Worm (Caenorhabditis elegans) whole organism, L4 larva: ENCODE measurements around the gene F59E12.8.

Experiments
- D1046.2 ChIP-seq: fragments of 200-800 bp; sonication (Bioruptor generic); IDR thresholded peaks from 2 replicates; pipeline ENCODE4 v1.3.6; 2022; ENCODE audit warnings: missing genetic modification characterization, missing compliant biosample characterization
- F26F4.8 ChIP-seq: fragments of 200-800 bp; sonication (Bioruptor generic); conservative IDR thresholded peaks from 2 replicates; pipeline ENCODE4 v1.3.6; 2022; ENCODE audit warnings: missing genetic modification characterization, missing compliant biosample characterization
- F49E8.2 ChIP-seq: sonication (generic microtip); optimal IDR thresholded peaks from 2 replicates; lab custom pipeline; 2016; ENCODE audit warnings: missing compliant biosample characterization, mild to moderate bottlenecking, missing genetic modification characterization, borderline replicate concordance
- R02D3.7 ChIP-seq: fragments of 150-350 bp; sonication (generic microtip); optimal IDR thresholded peaks from 3 replicates; lab custom pipeline; 2014; ENCODE audit warnings: missing biosample characterization, missing genetic modification characterization
- T20F7.1 ChIP-seq: fragments of 200-800 bp; sonication (Bioruptor generic); optimal IDR thresholded peaks from 2 replicates; lab custom pipeline; 2018; ENCODE audit warnings: mild to moderate bottlenecking, missing genetic modification characterization, missing compliant biosample characterization
- T26A8.4 ChIP-seq: fragments of 200-800 bp; sonication (Bioruptor generic); IDR thresholded peaks from 2 replicates; pipeline ENCODE4 v1.3.6; 2022; ENCODE audit warnings: missing genetic modification characterization, missing compliant biosample characterization
- Y105C5A.15 ChIP-seq: fragments of 200-800 bp; sonication (Bioruptor generic); IDR thresholded peaks from 2 replicates; pipeline ENCODE4 v1.3.6; 2022; ENCODE audit warnings: missing genetic modification characterization, missing compliant biosample characterization
- Y75B8A.6 ChIP-seq: fragments of 200-800 bp; sonication (Bioruptor generic); IDR thresholded peaks from 2 replicates; pipeline ENCODE4 v1.3.6; 2022; ENCODE audit warnings: missing genetic modification reagents, missing genetic modification characterization, missing compliant biosample characterization
- ZK337.2 ChIP-seq: fragments of 200-800 bp; sonication (Bioruptor generic); IDR thresholded peaks from 2 replicates; pipeline ENCODE4 v1.3.6; 2022; ENCODE audit warnings: missing genetic modification reagents, missing genetic modification characterization, missing compliant biosample characterization
- ZK546.5 ChIP-seq, 2 experiments: sonication (generic microtip); optimal IDR thresholded peaks; 2 replicates each; lab custom pipeline; 2017; ENCODE audit warnings: missing biosample characterization in 2 of 2, missing genetic modification characterization in 2 of 2
- ama-1 ChIP-seq: fragments of 150-350 bp; optimal IDR thresholded peaks from 2 replicates; lab custom pipeline; 2014; ENCODE audit warnings: inconsistent platforms, mixed read lengths
- arid-1 ChIP-seq: fragments of 200-800 bp; sonication (Bioruptor generic); conservative IDR thresholded peaks from 2 replicates; pipeline ENCODE4 v1.3.6; 2022; ENCODE audit warnings: missing genetic modification reagents, missing genetic modification characterization, missing compliant biosample characterization
- attf-4 ChIP-seq: sonication (generic microtip); optimal IDR thresholded peaks from 3 replicates; lab custom pipeline; 2017; ENCODE audit warnings: missing biosample characterization, missing genetic modification characterization
- ceh-28 ChIP-seq: fragments of 150-350 bp; optimal IDR thresholded peaks from 2 replicates; lab custom pipeline; 2014; ENCODE audit warnings: missing biosample characterization, missing genetic modification reagents, missing genetic modification characterization
- ceh-62 ChIP-seq: sonication (generic microtip); optimal IDR thresholded peaks from 2 replicates; lab custom pipeline; 2017; ENCODE audit warnings: missing biosample characterization, missing genetic modification characterization
- ceh-82 ChIP-seq: sonication (generic microtip); optimal IDR thresholded peaks from 2 replicates; lab custom pipeline; 2017; ENCODE audit warnings: missing biosample characterization, missing genetic modification characterization
- dmd-6 ChIP-seq: fragments of 200-800 bp; sonication (Bioruptor generic); IDR thresholded peaks from 2 replicates; pipeline ENCODE4 v1.3.6; 2022; ENCODE audit warnings: missing genetic modification reagents, missing genetic modification characterization, missing compliant biosample characterization
- dmd-8 ChIP-seq: fragments of 200-800 bp; sonication (Bioruptor generic); IDR thresholded peaks from 2 replicates; pipeline ENCODE4 v1.3.6; 2022; ENCODE audit warnings: missing genetic modification characterization, missing compliant biosample characterization
- dmd-9 ChIP-seq: fragments of 200-800 bp; sonication (Bioruptor generic); IDR thresholded peaks from 2 replicates; pipeline ENCODE4 v1.3.6; 2022; ENCODE audit warnings: missing genetic modification reagents, missing genetic modification characterization, missing compliant biosample characterization
- dpl-1 ChIP-seq: fragments of 150-350 bp; optimal IDR thresholded peaks from 2 replicates; lab custom pipeline; 2014; ENCODE audit warnings: missing biosample characterization, missing genetic modification reagents, missing genetic modification characterization
- dve-1 ChIP-seq: sonication (generic microtip); optimal IDR thresholded peaks from 2 replicates; lab custom pipeline; 2017; ENCODE audit warnings: antibody characterized with exemption, mild to moderate bottlenecking, missing genetic modification characterization, missing compliant biosample characterization; ENCODE audit not compliant: insufficient read depth
- fkh-10 ChIP-seq: fragments of 150-350 bp; optimal IDR thresholded peaks from 2 replicates; lab custom pipeline; 2014; ENCODE audit warnings: missing biosample characterization, missing genetic modification reagents, missing genetic modification characterization
- fos-1 ChIP-seq: fragments of 150-350 bp; optimal IDR thresholded peaks from 2 replicates; lab custom pipeline; 2014; ENCODE audit warnings: missing biosample characterization, missing genetic modification characterization
- hlh-11 ChIP-seq: fragments of 200-800 bp; sonication (Bioruptor generic); optimal IDR thresholded peaks from 2 replicates; lab custom pipeline; 2018; ENCODE audit warnings: mild to moderate bottlenecking, missing genetic modification characterization, missing compliant biosample characterization
- lin-1 ChIP-seq: fragments of 200-800 bp; sonication (Bioruptor generic); IDR thresholded peaks from 2 replicates; pipeline ENCODE4 v1.3.6; 2022; ENCODE audit warnings: missing genetic modification reagents, missing genetic modification characterization, missing compliant biosample characterization
- lin-15B ChIP-seq: fragments of 150-350 bp; sonication (generic microtip); optimal IDR thresholded peaks from 3 replicates; lab custom pipeline; 2014; ENCODE audit warnings: missing biosample characterization, missing genetic modification characterization
- lin-38 ChIP-seq: fragments of 200-800 bp; sonication (Bioruptor generic); IDR thresholded peaks from 2 replicates; pipeline ENCODE4 v1.3.6; 2022; ENCODE audit warnings: missing genetic modification reagents, missing genetic modification characterization, missing compliant biosample characterization
- lsy-2 ChIP-seq, 2 experiments: fragments of 150-350 bp in 1 of 2; sonication (generic microtip) in 1 of 2; optimal IDR thresholded peaks; 2 replicates each; lab custom pipeline; 2014 to 2017; ENCODE audit warnings: missing biosample characterization in 2 of 2, missing genetic modification characterization in 2 of 2
- madf-5 ChIP-seq, 2 experiments: fragments of 200-800 bp; sonication (Bioruptor generic); IDR thresholded peaks; 2 replicates each; pipeline ENCODE4 v1.3.6; 2022; ENCODE audit warnings: missing compliant biosample characterization in 2 of 2, missing genetic modification characterization in 2 of 2
- mdl-1 ChIP-seq, 2 experiments: fragments of 150-350 bp in 1 of 2; sonication (generic microtip) in 1 of 2; optimal IDR thresholded peaks; 2 replicates each; lab custom pipeline; 2014 to 2017; ENCODE audit warnings: missing biosample characterization in 2 of 2, missing genetic modification characterization in 2 of 2
- mdt-29 ChIP-seq: fragments of 200-800 bp; sonication (Bioruptor generic); IDR thresholded peaks from 2 replicates; pipeline ENCODE4 v1.3.6; 2022; ENCODE audit warnings: missing genetic modification reagents, missing genetic modification characterization, missing compliant biosample characterization
- mxl-2 ChIP-seq: fragments of 200-800 bp; sonication (Bioruptor generic); conservative IDR thresholded peaks from 2 replicates; pipeline ENCODE4 v1.3.6; 2022; ENCODE audit warnings: missing genetic modification reagents, missing genetic modification characterization, missing compliant biosample characterization
- mxl-3 ChIP-seq: fragments of 200-800 bp; sonication (Bioruptor generic); optimal IDR thresholded peaks from 2 replicates; lab custom pipeline; 2018; ENCODE audit warnings: mild to moderate bottlenecking, missing genetic modification characterization, missing compliant biosample characterization
- nhr-10 ChIP-seq: fragments of 150-350 bp; optimal IDR thresholded peaks from 2 replicates; lab custom pipeline; 2014; ENCODE audit warnings: missing biosample characterization, missing genetic modification characterization
- nhr-102 ChIP-seq: sonication (generic microtip); optimal IDR thresholded peaks from 2 replicates; lab custom pipeline; 2016; ENCODE audit warnings: mild to moderate bottlenecking, missing genetic modification characterization, moderate library complexity, missing compliant biosample characterization
- nhr-41 ChIP-seq: fragments of 200-800 bp; sonication (Bioruptor generic); IDR thresholded peaks from 2 replicates; pipeline ENCODE4 v1.3.6; 2022; ENCODE audit warnings: missing genetic modification reagents, missing genetic modification characterization, missing compliant biosample characterization
- nhr-48 ChIP-seq: sonication (generic microtip); optimal IDR thresholded peaks from 2 replicates; lab custom pipeline; 2016; ENCODE audit warnings: mild to moderate bottlenecking, missing genetic modification characterization, missing compliant biosample characterization
- nhr-6 ChIP-seq: fragments of 150-350 bp; optimal IDR thresholded peaks from 2 replicates; lab custom pipeline; 2014; ENCODE audit warnings: missing biosample characterization, missing genetic modification characterization
- php-3 ChIP-seq: fragments of 200-800 bp; sonication (Bioruptor generic); IDR thresholded peaks from 2 replicates; pipeline ENCODE4 v1.3.6; 2022; ENCODE audit warnings: missing genetic modification reagents, missing genetic modification characterization, missing compliant biosample characterization
- pqm-1 ChIP-seq: sonication (generic microtip); optimal IDR thresholded peaks from 2 replicates; lab custom pipeline; 2017; ENCODE audit warnings: missing biosample characterization, missing genetic modification characterization
- set-16 ChIP-seq: fragments of 200-800 bp; sonication (Bioruptor generic); IDR thresholded peaks from 2 replicates; pipeline ENCODE4 v1.3.6; 2022; ENCODE audit warnings: missing genetic modification reagents, missing genetic modification characterization, missing compliant biosample characterization
- skn-1 ChIP-seq: fragments of 150-350 bp; optimal IDR thresholded peaks from 2 replicates; lab custom pipeline; 2014; ENCODE audit warnings: missing biosample characterization, missing genetic modification characterization
- snpc-1.2 ChIP-seq: fragments of 200-800 bp; sonication (Bioruptor generic); IDR thresholded peaks from 2 replicates; pipeline ENCODE4 v1.3.6; 2022; ENCODE audit warnings: missing genetic modification reagents, missing genetic modification characterization, missing compliant biosample characterization
- spr-3 ChIP-seq: fragments of 200-800 bp; sonication (Bioruptor generic); optimal IDR thresholded peaks from 2 replicates; lab custom pipeline; 2018; ENCODE audit warnings: mild to moderate bottlenecking, missing genetic modification characterization, missing compliant biosample characterization
- zip-2 ChIP-seq: fragments of 150-350 bp; optimal IDR thresholded peaks from 2 replicates; lab custom pipeline; 2014; ENCODE audit warnings: missing biosample characterization, missing genetic modification characterization
- ztf-11 ChIP-seq: fragments of 150-350 bp; optimal IDR thresholded peaks from 2 replicates; lab custom pipeline; 2014; ENCODE audit warnings: missing biosample characterization, missing genetic modification characterization
- ztf-7 ChIP-seq: fragments of 150-350 bp; optimal IDR thresholded peaks from 2 replicates; lab custom pipeline; 2014; ENCODE audit warnings: missing biosample characterization, missing genetic modification characterization

F59E12.8 gene

DNA sequence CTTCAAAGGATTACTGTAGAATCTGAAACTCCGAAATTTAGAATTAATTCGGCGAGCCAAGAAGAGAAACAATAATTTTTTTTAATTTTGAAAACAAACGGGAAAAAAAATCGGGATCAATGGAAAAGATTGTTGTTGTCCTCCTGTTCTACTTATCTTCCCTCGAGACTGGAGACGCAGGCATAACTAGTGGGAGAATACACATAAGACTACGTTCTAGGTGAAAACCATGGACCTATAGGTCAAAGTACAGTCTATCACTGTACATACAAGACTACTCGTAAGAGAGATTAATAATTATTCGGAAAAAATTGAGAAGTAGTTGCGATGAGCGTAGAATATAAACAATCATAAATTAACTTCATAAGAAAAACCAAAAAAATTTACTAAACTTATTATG lies 17.4 kb downstream of the F59E12.8 start, which contains the start of gene dhs-6 (continued):
- TF ChIP-seq dmd-9 (GFP tag; lab: Robert Waterston, UW), result no peak
- TF ChIP-seq dve-1, result peak; percentile 47
- peak; percentile 5 for TF ChIP-seq ama-1
- TF ChIP-seq ztf-11 (tag; lab: Kevin White, UChicago), result no peak

DNA sequence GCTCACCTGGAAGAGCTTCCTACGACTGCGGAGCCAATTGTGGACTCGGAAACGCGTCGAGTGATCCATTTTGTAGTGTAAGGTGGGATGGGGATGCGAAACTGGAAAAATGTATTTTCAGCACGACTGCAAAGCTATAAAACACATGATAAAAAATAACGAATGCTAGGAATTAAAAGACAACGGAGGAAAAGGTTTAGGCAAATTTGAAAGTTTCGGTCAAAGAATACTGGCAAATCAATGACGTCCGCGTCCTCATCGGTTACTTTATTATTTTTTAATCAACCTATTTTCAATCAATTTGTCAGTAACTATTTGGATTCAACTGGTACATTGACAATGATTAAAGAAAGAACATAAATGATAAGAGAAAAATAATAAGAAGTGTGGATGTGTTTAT lies 29.0 kb downstream of the F59E12.8 start, which contains the start of gene C17G10.7:
Gene C17G10.7 (minus strand): TSS at position 101 of the 400 bp plus-strand sequence.
- TF ChIP-seq T20F7.1 (GFP tag; lab: Kevin White, UChicago) (no peak), ZK546.5 (tag; optimal IDR thresholded peaks at IDR 0.05; lab: Kevin White, UChicago) (no peak), fos-1 (no peak), mdt-29 (GFP tag; lab: Robert Waterston, UW) (no peak), ama-1 (no peak), Y75B8A.6 (no peak), dmd-9 (GFP tag; lab: Robert Waterston, UW) (no peak), mxl-2 (GFP tag; lab: Robert Waterston, UW) (no peak), F49E8.2 (tag; lab: Kevin White, UChicago) (no peak), lin-38 (GFP tag; lab: Robert Waterston, UW) (no peak), Y105C5A.15 (GFP tag; lab: Robert Waterston, UW) (no peak), dve-1 (no peak), php-3 (GFP tag; lab: Robert Waterston, UW) (no peak), madf-5 (GFP tag; IDR thresholded peaks at IDR 0.05; lab: Robert Waterston, UW) (no peak), skn-1 (tag; lab: Kevin White, UChicago) (no peak)

DNA sequence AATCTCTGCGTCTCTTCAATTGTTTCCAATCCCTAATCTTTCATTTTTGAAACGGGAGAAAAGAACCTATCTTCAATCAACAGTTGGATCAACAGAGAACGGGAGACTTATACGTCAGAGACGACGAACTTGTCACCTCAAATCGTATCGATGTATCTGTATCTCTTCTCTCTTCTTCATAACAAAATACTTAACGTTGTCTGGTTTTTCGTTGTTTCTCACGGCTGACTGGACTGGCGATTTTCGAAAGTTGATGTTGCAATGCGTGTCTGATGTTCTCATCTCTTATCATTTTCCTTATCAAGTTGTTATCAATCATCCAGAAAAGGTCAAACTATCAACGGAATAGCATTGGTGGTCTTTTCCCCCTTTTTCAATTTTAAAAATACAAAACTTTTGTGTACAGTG lies 31.2 kb downstream of the F59E12.8 start:
- TF ChIP-seq lin-15B (no peak), ztf-7 (tag; lab: Kevin White, UChicago) (no peak), attf-4 (tag; lab: Kevin White, UChicago) (no peak), hlh-11 (tag; lab: Kevin White, UChicago) (peak; percentile 90), php-3 (GFP tag; lab: Robert Waterston, UW) (peak; percentile 41; the same call in 1 of the 2 replicates), nhr-10 (tag; lab: Kevin White, UChicago) (peak; percentile 86), snpc-1.2 (GFP tag; lab: Robert Waterston, UW) (no peak), dmd-6 (peak; percentile 63), lsy-2 (tag; optimal IDR thresholded peaks at IDR 0.05; lab: Kevin White, UChicago) (peak; percentile 23 to 45), Y105C5A.15 (GFP tag; lab: Robert Waterston, UW) (no peak), mdl-1 (tag; optimal IDR thresholded peaks at IDR 0.05; lab: Kevin White, UChicago) (peak; percentile 27 to 84), mdt-29 (GFP tag; lab: Robert Waterston, UW) (no peak), F49E8.2 (tag; lab: Kevin White, UChicago) (no peak), lin-1 (GFP tag; lab: Robert Waterston, UW) (no peak), skn-1 (tag; lab: Kevin White, UChicago) (no peak), mxl-3 (peak; percentile 58), ceh-28 (tag; lab: Kevin White, UChicago) (peak; percentile 21), dve-1 (peak; percentile 68), set-16 (GFP tag; lab: Robert Waterston, UW) (no peak), nhr-6 (tag; lab: Kevin White, UChicago) (peak; percentile 47), fos-1 (no peak), ZK337.2 (GFP tag; lab: Robert Waterston, UW) (no peak), Y75B8A.6 (no peak), nhr-102 (no peak), dmd-8 (GFP tag; lab: Robert Waterston, UW) (no peak), arid-1 (GFP tag; lab: Robert Waterston, UW) (no peak), F26F4.8 (GFP tag; lab: Robert Waterston, UW) (no peak), nhr-41 (GFP tag; lab: Robert Waterston, UW) (no peak), ceh-82 (tag; lab: Kevin White, UChicago) (no peak), zip-2 (tag; lab: Kevin White, UChicago) (no peak), dmd-9 (GFP tag; lab: Robert Waterston, UW) (no peak), ceh-62 (tag; lab: Kevin White, UChicago) (no peak), fkh-10 (GFP tag; lab: Kevin White, UChicago) (no peak), T26A8.4 (no peak), dpl-1 (GFP tag; lab: Kevin White, UChicago) (no peak), pqm-1 (tag; lab: Kevin White, UChicago) (peak; percentile 62), spr-3 (no peak), lin-38 (GFP tag; lab: Robert Waterston, UW) (no peak), R02D3.7 (no peak), nhr-48 (tag; lab: Kevin White, UChicago) (peak; percentile 91), D1046.2 (GFP tag; lab: Robert Waterston, UW) (no peak)
